Fruit fly (Drosophila melanogaster): ENCODE results near the gene CG42375.
A peak's percentile ranks its signal among the peaks of the same experiment; 100 is the strongest.

DNA sequence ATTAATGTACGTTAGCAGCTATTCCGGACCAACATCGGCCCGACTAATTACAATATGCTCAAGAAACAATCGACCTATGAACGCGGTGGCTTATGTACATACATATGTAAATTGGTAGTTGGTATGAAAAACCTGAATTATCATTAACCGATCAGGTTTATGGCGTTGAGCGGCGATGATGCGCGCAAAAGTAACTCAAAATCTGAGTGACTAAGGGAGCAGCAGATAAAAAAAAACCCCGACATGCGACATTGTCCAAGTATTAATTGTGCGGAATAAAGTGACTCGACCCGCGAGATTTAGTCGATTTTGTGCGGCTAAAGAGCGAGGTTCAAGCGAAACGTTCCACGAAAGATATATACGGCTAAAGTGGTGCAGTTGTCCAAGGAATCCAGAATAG, 14.0 kb upstream of the CG42375 start, which contains the start of gene CG9312:
- TF ChIP-seq Rel (GFP tag; optimal IDR thresholded peaks at IDR 0.05) (no peak), Rel (tag; optimal IDR thresholded peaks at IDR 0.05) (peak; percentile 9), Dfd (GFP tag; optimal IDR thresholded peaks at IDR 0.05) (no peak), h (GFP tag; optimal IDR thresholded peaks at IDR 0.05) (no peak), woc (GFP tag; optimal IDR thresholded peaks at IDR 0.05) (no peak), pan (optimal IDR thresholded peaks at IDR 0.05) (no peak), br (GFP tag; optimal IDR thresholded peaks at IDR 0.05) (no peak), sage (GFP tag; optimal IDR thresholded peaks at IDR 0.05) (no peak), dsf (GFP tag; optimal IDR thresholded peaks at IDR 0.05; ENCODE audit: borderline replicate concordance) (no peak)

Data from whole organism, wandering third instar larva.